Worm (Caenorhabditis elegans) whole organism, late embryonic: Measurements from ENCODE around the gene C18B2.3.
A peak's percentile ranks its signal among the peaks of the same experiment; 100 is the strongest.

Source experiments
- F13H6.1 ChIP-seq: sonication (generic microtip); optimal IDR thresholded peaks from 2 replicates; lab custom pipeline; 2016; ENCODE audit warnings: missing genetic modification characterization, missing compliant biosample characterization
- K02D7.2 ChIP-seq: sonication (generic microtip); optimal IDR thresholded peaks from 2 replicates; lab custom pipeline; 2017; ENCODE audit warnings: mild to moderate bottlenecking, missing genetic modification characterization, missing compliant biosample characterization
- K09A11.1 ChIP-seq: sonication (generic microtip); optimal IDR thresholded peaks from 2 replicates; lab custom pipeline; 2017; ENCODE audit warnings: antibody characterized with exemption, mild to moderate bottlenecking, missing genetic modification characterization, missing compliant biosample characterization; ENCODE audit not compliant: insufficient read depth
- T23F11.4 ChIP-seq: fragments of 200-800 bp; sonication (Bioruptor generic); optimal IDR thresholded peaks from 2 replicates; lab custom pipeline; 2018; ENCODE audit warnings: mild to moderate bottlenecking, missing genetic modification characterization, missing compliant biosample characterization
- ahr-1 ChIP-seq: sonication (generic microtip); optimal IDR thresholded peaks from 2 replicates; lab custom pipeline; 2016; ENCODE audit warnings: missing genetic modification characterization, missing compliant biosample characterization
- ama-1 ChIP-seq: fragments of 150-350 bp; optimal IDR thresholded peaks from 2 replicates; lab custom pipeline; 2014
- ceh-14 ChIP-seq: sonication (generic microtip); optimal IDR thresholded peaks from 2 replicates; lab custom pipeline; 2016; ENCODE audit warnings: missing genotype, missing genetic modification characterization, missing compliant biosample characterization
- ceh-22 ChIP-seq: sonication (generic microtip); optimal IDR thresholded peaks from 2 replicates; lab custom pipeline; 2017; ENCODE audit warnings: missing biosample characterization, missing genetic modification characterization
- ceh-45 ChIP-seq: fragments of 200-800 bp; sonication (Bioruptor generic); IDR thresholded peaks from 2 replicates; pipeline ENCODE4 v1.3.6; 2022; ENCODE audit warnings: missing genetic modification reagents, missing genetic modification characterization, missing compliant biosample characterization
- ceh-6 ChIP-seq: fragments of 200-800 bp; sonication (Bioruptor generic); optimal IDR thresholded peaks from 2 replicates; lab custom pipeline; 2018; ENCODE audit warnings: mild to moderate bottlenecking, missing genetic modification characterization, missing compliant biosample characterization
- ceh-9 ChIP-seq: sonication (generic microtip); optimal IDR thresholded peaks from 2 replicates; lab custom pipeline; 2016; ENCODE audit warnings: mild to moderate bottlenecking, missing genetic modification characterization, inconsistent platforms, missing compliant biosample characterization
- che-1 ChIP-seq: sonication (generic microtip); optimal IDR thresholded peaks from 2 replicates; lab custom pipeline; 2016; ENCODE audit warnings: mild to moderate bottlenecking, missing genetic modification characterization, missing compliant biosample characterization
- dmd-4 ChIP-seq: sonication (generic microtip); optimal IDR thresholded peaks from 2 replicates; lab custom pipeline; 2016; ENCODE audit warnings: borderline replicate concordance, missing genetic modification characterization, missing compliant biosample characterization
- fax-1 ChIP-seq: sonication (generic microtip); optimal IDR thresholded peaks from 2 replicates; lab custom pipeline; 2016; ENCODE audit warnings: missing genotype, missing genetic modification characterization, missing compliant biosample characterization
- fkh-10 ChIP-seq: fragments of 150-350 bp; optimal IDR thresholded peaks from 2 replicates; lab custom pipeline; 2014; ENCODE audit warnings: missing biosample characterization, missing genetic modification reagents, missing genetic modification characterization
- hlh-15 ChIP-seq: sonication (generic microtip); optimal IDR thresholded peaks from 2 replicates; lab custom pipeline; 2016; ENCODE audit warnings: missing genetic modification characterization, missing compliant biosample characterization
- hlh-30 ChIP-seq: sonication (generic microtip); optimal IDR thresholded peaks from 2 replicates; lab custom pipeline; 2017; ENCODE audit warnings: antibody characterized with exemption, missing genetic modification characterization, missing compliant biosample characterization; ENCODE audit not compliant: insufficient read depth
- hlh-6 ChIP-seq: sonication (generic microtip); optimal IDR thresholded peaks from 2 replicates; lab custom pipeline; 2016; ENCODE audit warnings: missing genotype, missing genetic modification characterization, missing compliant biosample characterization
- hlh-8 ChIP-seq: sonication (generic microtip); optimal IDR thresholded peaks from 2 replicates; lab custom pipeline; 2016; ENCODE audit warnings: missing genotype, missing genetic modification characterization, missing compliant biosample characterization
- lim-6 ChIP-seq: sonication (generic microtip); optimal IDR thresholded peaks from 2 replicates; lab custom pipeline; 2016; ENCODE audit warnings: missing genetic modification characterization, missing compliant biosample characterization
- lin-11 ChIP-seq: fragments of 200-800 bp; sonication (Bioruptor generic); optimal IDR thresholded peaks from 2 replicates; lab custom pipeline; 2018; ENCODE audit warnings: mild to moderate bottlenecking, missing genetic modification characterization, missing compliant biosample characterization
- nfya-1 ChIP-seq: sonication (generic microtip); optimal IDR thresholded peaks from 2 replicates; lab custom pipeline; 2017; ENCODE audit warnings: missing genetic modification characterization, mild to moderate bottlenecking, missing compliant biosample characterization, antibody characterized with exemption, moderate library complexity
- nhr-232 ChIP-seq: sonication (generic microtip); optimal IDR thresholded peaks from 2 replicates; lab custom pipeline; 2016; ENCODE audit warnings: missing genetic modification characterization, missing compliant biosample characterization
- pat-9 ChIP-seq: fragments of 200-800 bp; sonication (Bioruptor generic); optimal IDR thresholded peaks from 2 replicates; lab custom pipeline; 2018; ENCODE audit warnings: mild to moderate bottlenecking, missing genetic modification characterization, moderate library complexity, missing compliant biosample characterization
- pax-1 ChIP-seq: fragments of 150-350 bp; optimal IDR thresholded peaks from 2 replicates; lab custom pipeline; 2014; ENCODE audit warnings: missing biosample characterization, missing genetic modification characterization
- pha-2 ChIP-seq: sonication (generic microtip); optimal IDR thresholded peaks from 2 replicates; lab custom pipeline; 2017; ENCODE audit warnings: mild to moderate bottlenecking, missing genetic modification characterization, missing compliant biosample characterization
- pha-4 ChIP-seq: fragments of 150-350 bp; optimal IDR thresholded peaks from 2 replicates; lab custom pipeline; 2018; ENCODE audit warnings: missing biosample characterization, missing genetic modification reagents, missing genetic modification characterization
- sdc-2 ChIP-seq: sonication (generic microtip); optimal IDR thresholded peaks from 2 replicates; lab custom pipeline; 2016; ENCODE audit warnings: missing genotype, missing genetic modification characterization, missing compliant biosample characterization
- sox-2 ChIP-seq: fragments of 200-800 bp; sonication (Bioruptor generic); IDR thresholded peaks from 2 replicates; pipeline ENCODE4 v1.3.6; 2022; ENCODE audit warnings: missing genetic modification reagents, missing genetic modification characterization, missing compliant biosample characterization
- syd-9 ChIP-seq: sonication (generic microtip); optimal IDR thresholded peaks from 2 replicates; lab custom pipeline; 2016; ENCODE audit warnings: mild to moderate bottlenecking, missing genetic modification characterization, moderate library complexity, missing compliant biosample characterization
- unc-42 ChIP-seq: sonication (generic microtip); optimal IDR thresholded peaks from 2 replicates; lab custom pipeline; 2016; ENCODE audit warnings: missing genotype, missing genetic modification characterization, missing compliant biosample characterization
- unc-55 ChIP-seq: sonication (generic microtip); optimal IDR thresholded peaks from 2 replicates; lab custom pipeline; 2017; ENCODE audit warnings: missing biosample characterization, missing genetic modification reagents, missing genetic modification characterization
- unc-86 ChIP-seq: sonication (generic microtip); optimal IDR thresholded peaks from 2 replicates; lab custom pipeline; 2016; ENCODE audit warnings: missing genetic modification characterization, missing compliant biosample characterization
- zip-5 ChIP-seq: sonication (generic microtip); optimal IDR thresholded peaks from 2 replicates; lab custom pipeline; 2016; ENCODE audit warnings: missing genetic modification characterization, missing compliant biosample characterization

The C18B2.3 gene

DNA sequence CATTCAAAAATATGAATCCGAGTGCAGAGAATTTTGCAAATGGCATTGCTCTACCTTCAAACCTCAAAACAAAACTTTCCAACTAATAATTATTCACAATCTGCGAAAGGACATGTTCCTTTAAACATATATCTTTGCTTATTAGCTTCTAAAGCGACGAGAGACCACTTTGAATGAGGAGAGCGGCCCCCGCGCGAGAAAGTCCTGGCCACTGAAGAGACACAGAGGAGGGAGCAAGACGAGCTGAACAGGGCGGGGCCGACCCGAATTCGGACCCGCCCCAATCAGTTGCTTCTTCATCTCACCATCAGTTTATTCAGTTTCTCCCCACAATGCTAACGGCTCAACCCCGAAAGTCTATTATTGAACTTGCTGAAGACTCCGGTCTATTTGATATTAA, 16.0 kb upstream of the C18B2.3 start, which contains the start of gene T27A10.2:
T27A10.2 (plus strand) TSS at position 333 of the 400 bp plus-strand sequence.
- TF ChIP-seq pha-2 (tag; lab: Kevin White, UChicago) (no peak), unc-42 (tag; lab: Kevin White, UChicago) (peak; percentile 8)

DNA sequence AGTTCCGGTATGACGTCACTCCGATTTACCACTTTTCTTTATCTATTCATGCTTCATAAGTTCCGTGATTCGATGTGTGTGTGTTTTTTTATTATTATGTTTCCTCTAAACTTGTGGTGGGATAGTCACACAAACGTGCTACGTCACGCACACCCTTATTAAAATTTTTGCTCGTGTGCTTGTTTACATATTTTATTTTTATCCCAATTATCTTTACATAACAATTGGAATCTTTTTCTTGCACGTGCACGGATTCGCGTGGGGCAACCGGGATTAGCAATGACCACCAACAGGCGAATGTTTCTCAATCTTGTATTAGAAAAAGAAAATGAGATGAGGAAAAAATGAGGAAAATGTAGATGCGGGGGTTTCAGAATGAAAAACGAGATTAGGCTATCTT, 11.1 kb upstream of the C18B2.3 start:
- TF ChIP-seq sox-2 (GFP tag; lab: Robert Waterston, UW) (no peak), fkh-10 (GFP tag; lab: Kevin White, UChicago) (no peak), zip-5 (tag; lab: Kevin White, UChicago) (no peak), pax-1 (tag; lab: Kevin White, UChicago) (no peak), pha-2 (tag; lab: Kevin White, UChicago) (no peak), unc-42 (tag; lab: Kevin White, UChicago) (no peak), hlh-6 (tag; lab: Kevin White, UChicago) (no peak), hlh-8 (tag; lab: Kevin White, UChicago) (no peak), nhr-232 (tag; lab: Kevin White, UChicago) (no peak)

DNA sequence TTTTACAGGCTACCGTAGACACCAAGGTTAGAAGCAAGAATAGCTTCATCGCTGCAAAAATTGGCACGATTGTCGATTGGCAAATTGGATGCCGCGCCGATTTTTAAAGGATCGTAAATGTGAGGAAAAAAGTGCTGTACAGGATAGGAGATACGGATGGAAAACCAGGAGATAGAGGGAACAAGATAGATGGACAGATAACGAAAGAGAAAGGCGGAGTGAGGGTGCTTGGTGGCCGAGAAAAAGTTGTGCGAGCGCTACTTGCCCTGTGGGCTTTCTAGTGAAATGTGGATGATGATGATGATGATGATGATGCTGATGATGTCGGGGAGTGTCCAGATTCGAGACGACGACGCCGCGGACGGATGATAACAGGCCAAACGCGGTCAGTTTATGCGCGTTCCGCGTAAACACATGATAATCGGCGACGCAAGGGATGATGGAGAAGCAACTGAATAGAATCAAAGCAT, 5.3 kb upstream of the C18B2.3 start, which contains the start of gene T27A10.6:
T27A10.6 (minus strand) TSS at position 51 of the 470 bp plus-strand sequence.
- TF ChIP-seq F13H6.1 (tag; lab: Kevin White, UChicago) = no peak
- TF ChIP-seq pha-2 (tag; lab: Kevin White, UChicago) = no peak

DNA sequence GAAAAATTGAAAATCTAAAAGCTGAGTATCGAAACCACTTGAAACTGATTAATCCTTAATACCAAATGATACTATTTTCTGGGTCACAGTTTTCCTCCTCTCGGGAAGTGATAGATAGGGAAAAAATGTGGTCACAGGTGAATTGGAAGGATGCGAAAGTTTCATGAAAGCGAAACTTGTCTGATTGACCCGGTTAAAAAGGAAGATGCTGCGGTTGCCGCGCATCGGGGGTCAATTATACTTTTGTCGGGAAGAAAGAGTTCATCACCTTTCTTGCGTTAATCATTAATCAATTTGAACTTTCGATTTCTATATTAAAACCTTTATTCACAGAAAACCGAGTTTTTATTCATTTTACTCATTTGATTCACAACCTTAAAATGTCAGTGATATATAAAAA, 4.7 kb upstream of the C18B2.3 start:
- TF ChIP-seq hlh-30 (tag; lab: Kevin White, UChicago) (no peak), che-1 (tag; lab: Kevin White, UChicago) (no peak), nhr-232 (tag; lab: Kevin White, UChicago) (no peak), lim-6 (tag; lab: Kevin White, UChicago) (no peak), fkh-10 (GFP tag; lab: Kevin White, UChicago) (no peak), K09A11.1 (no peak), K02D7.2 (tag; lab: Kevin White, UChicago) (no peak), fax-1 (tag; lab: Kevin White, UChicago) (no peak), unc-86 (no peak), ahr-1 (tag; lab: Kevin White, UChicago) (no peak), pha-4 (tag; lab: Kevin White, UChicago) (no peak), ceh-14 (no peak), ama-1 (lab: Kevin White, UChicago) (no peak), ceh-45 (GFP tag; lab: Robert Waterston, UW) (no peak), hlh-15 (tag; lab: Kevin White, UChicago) (no peak), ceh-9 (tag; lab: Kevin White, UChicago) (no peak), ceh-22 (tag; lab: Kevin White, UChicago) (no peak), sdc-2 (tag; lab: Kevin White, UChicago) (no peak), nfya-1 (tag; lab: Kevin White, UChicago) (no peak)

DNA sequence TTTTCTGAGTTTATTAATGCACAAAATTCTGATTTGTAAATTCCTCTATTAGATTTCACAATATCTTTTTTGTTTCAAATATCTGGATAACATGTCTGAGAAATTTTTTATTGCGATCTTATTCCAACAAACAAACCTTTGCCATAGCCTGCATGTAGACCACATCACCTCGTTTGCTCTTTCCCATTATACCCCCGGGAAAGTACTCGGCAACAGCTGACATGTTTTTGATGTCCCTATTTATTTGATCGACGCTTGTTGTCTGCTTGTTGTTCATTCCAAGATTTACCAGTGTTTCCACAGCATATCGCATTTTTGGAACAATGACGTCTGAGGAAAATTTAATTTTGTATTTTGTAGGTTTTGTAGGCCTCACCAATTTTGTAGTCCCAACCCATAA, 1.8 kb upstream of the C18B2.3 start:
- TF ChIP-seq unc-55 (GFP tag; lab: Kevin White, UChicago) = peak; percentile 42
- TF ChIP-seq unc-86 = no peak

DNA sequence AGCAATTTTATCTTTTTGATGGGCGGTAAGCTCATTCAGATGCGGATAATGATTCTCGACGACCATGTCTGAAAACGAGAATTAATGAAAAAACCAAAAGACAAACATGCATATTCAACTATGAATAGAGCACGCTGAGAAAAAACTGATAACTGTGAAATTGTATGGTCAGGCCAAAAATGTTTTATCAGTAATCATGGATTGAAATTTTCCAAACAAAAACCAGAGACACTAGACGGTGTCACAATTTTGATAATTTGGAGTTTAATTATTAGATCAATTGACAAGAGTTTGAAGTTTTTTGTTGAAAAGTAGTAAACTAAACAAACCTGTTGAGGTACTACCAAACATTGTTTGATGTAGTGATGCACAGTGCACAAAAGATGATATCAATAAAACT, 1.2 kb upstream of the C18B2.3 start, which contains the start of gene cgr-1:
cgr-1 (minus strand) TSS at position 68 of the 400 bp plus-strand sequence.
- TF ChIP-seq dmd-4 (tag; lab: Kevin White, UChicago) (no peak), pat-9 (no peak), K02D7.2 (tag; lab: Kevin White, UChicago) (no peak), ceh-6 (GFP tag; lab: Kevin White, UChicago) (no peak), syd-9 (tag; lab: Kevin White, UChicago) (no peak), T23F11.4 (GFP tag; lab: Kevin White, UChicago) (no peak), lin-11 (tag; lab: Kevin White, UChicago) (no peak)
